Fruit fly (Drosophila melanogaster): ENCODE results near the gene HGTX.

DNA sequence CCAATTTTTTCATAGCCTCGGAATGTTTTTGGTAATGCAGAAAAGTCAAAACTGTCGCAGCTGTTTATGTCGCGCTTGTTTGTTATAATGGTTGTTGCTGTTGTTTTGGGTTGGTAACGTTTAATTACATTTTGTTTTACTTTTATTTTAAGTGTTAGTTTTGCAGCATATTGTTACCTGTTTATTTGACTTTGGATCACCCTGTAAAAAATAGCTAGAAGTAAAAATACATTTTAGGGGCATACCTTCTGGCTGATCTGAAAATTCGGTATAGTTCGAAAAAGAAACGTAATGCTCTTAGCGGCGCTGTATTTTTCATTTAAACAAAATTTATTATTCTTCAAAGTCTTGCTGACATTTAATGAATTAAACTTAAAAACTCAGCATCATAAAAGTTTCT lies 8.3 kb upstream of the HGTX start:
- no peak for TF ChIP-seq Sin3A (optimal IDR thresholded peaks at IDR 0.05)
- no peak for TF ChIP-seq Myc (optimal IDR thresholded peaks at IDR 0.05)

Measured in Kc167 (cell line).